Fruit fly (Drosophila melanogaster): ENCODE results near the gene Sac1.

The Sac1 gene

dm6 chr3L:1204674-1205547 is 42.7 kb upstream of the Sac1 start, which contains the start of gene CG9119 (continued):
- TF ChIP-seq CG3281 (GFP tag; optimal IDR thresholded peaks at IDR 0.05) (peak; percentile 81), wdn (GFP tag; IDR thresholded peaks at IDR 0.05) (0 out of 2 replicates have a peak, but pooled peaks have one; percentile 47), gce (GFP tag; IDR thresholded peaks at IDR 0.05) (no peak), ftz-f1 (GFP tag; optimal IDR thresholded peaks at IDR 0.05) (no peak), Dek (tag; optimal IDR thresholded peaks at IDR 0.05) (peak; percentile 65), Sry-δ (GFP tag; optimal IDR thresholded peaks at IDR 0.05) (peak; percentile 24), CG10147 (GFP tag; optimal IDR thresholded peaks at IDR 0.05) (peak; percentile 68), CG7839 (tag; optimal IDR thresholded peaks at IDR 0.05) (peak; percentile 77), CG7928 (GFP tag; optimal IDR thresholded peaks at IDR 0.05) (peak; percentile 13), grau (tag; optimal IDR thresholded peaks at IDR 0.05) (peak; percentile 95), slbo (GFP tag; IDR thresholded peaks at IDR 0.05) (peak; percentile 72), CG12236 (GFP tag; optimal IDR thresholded peaks at IDR 0.05) (peak; percentile 18), crc (GFP tag; optimal IDR thresholded peaks at IDR 0.05) (peak; percentile 51), sens (GFP tag) (peak; percentile 90), CG1603 (tag; optimal IDR thresholded peaks at IDR 0.05) (peak; percentile 59), Pdp1 (GFP tag; optimal IDR thresholded peaks at IDR 0.05) (peak; percentile 42 to 66), fd64A (GFP tag; optimal IDR thresholded peaks at IDR 0.05) (peak; percentile 45), pho (GFP tag; optimal IDR thresholded peaks at IDR 0.05) (peak; percentile 70), Atf6 (GFP tag; IDR thresholded peaks at IDR 0.05) (peak; percentile 74), gcm (GFP tag; optimal IDR thresholded peaks at IDR 0.05) (peak; percentile 41), CG8089 (GFP tag; optimal IDR thresholded peaks at IDR 0.05) (peak; percentile 31), tio (GFP tag; optimal IDR thresholded peaks at IDR 0.05) (peak; percentile 71), p53 (GFP tag; optimal IDR thresholded peaks at IDR 0.05) (peak; percentile 11), CG11560 (tag; IDR thresholded peaks at IDR 0.05) (peak; percentile 59; the same call in 2 of the 3 replicates), CG2120 (GFP tag; optimal IDR thresholded peaks at IDR 0.05) (peak; percentile 87), NC2β (GFP tag; optimal IDR thresholded peaks at IDR 0.05) (peak; percentile 27), al (GFP tag; IDR thresholded peaks at IDR 0.05) (no peak; the same call in 1 of the 2 replicates), sug (tag; optimal IDR thresholded peaks at IDR 0.05) (peak; percentile 83), CG1024 (GFP tag; IDR thresholded peaks at IDR 0.05) (no peak), odd (GFP tag; optimal IDR thresholded peaks at IDR 0.05) (peak; percentile 67), pum (GFP tag; optimal IDR thresholded peaks at IDR 0.05) (peak; percentile 51), CG12391 (tag; optimal IDR thresholded peaks at IDR 0.05) (peak; percentile 64), abd-A (tag; optimal IDR thresholded peaks at IDR 0.05) (peak; percentile 89), hkb (optimal IDR thresholded peaks at IDR 0.05) (no peak), hkb (GFP tag; IDR thresholded peaks at IDR 0.05) (peak; percentile 59; the same call in 1 of the 2 replicates), cg (GFP tag; optimal IDR thresholded peaks at IDR 0.05) (no peak), zf30C (GFP tag; optimal IDR thresholded peaks at IDR 0.05) (no peak), CG3065 (GFP tag; optimal IDR thresholded peaks at IDR 0.05) (no peak), CG6765 (GFP tag; optimal IDR thresholded peaks at IDR 0.05) (peak; percentile 1), CG30020 (tag; optimal IDR thresholded peaks at IDR 0.05) (no peak), CG9817 (tag; optimal IDR thresholded peaks at IDR 0.05) (peak; percentile 44), CG14710 (tag; optimal IDR thresholded peaks at IDR 0.05) (peak; percentile 66), pan (optimal IDR thresholded peaks at IDR 0.05) (no peak), pan (GFP tag; optimal IDR thresholded peaks at IDR 0.05 in 1 of 2, IDR thresholded peaks at IDR 0.05 in 1 of 2) (peak in 1 of 2 experiments; percentile 45), CG9727 (GFP tag; optimal IDR thresholded peaks at IDR 0.05) (peak; percentile 69), CG13424 (tag; optimal IDR thresholded peaks at IDR 0.05) (peak; percentile 65), pb (GFP tag; optimal IDR thresholded peaks at IDR 0.05) (peak; percentile 67), Sox102F (GFP tag; optimal IDR thresholded peaks at IDR 0.05) (peak; percentile 37), Hey (tag; optimal IDR thresholded peaks at IDR 0.05) (no peak)

All from whole organism, embryonic.